Worm (Caenorhabditis elegans) whole organism, midembryonic: ENCODE data around the gene srw-42.

Experiments used
- T22C8.4 ChIP-seq: fragments of 200-800 bp; sonication (Bioruptor generic); IDR thresholded peaks from 2 replicates; pipeline ENCODE4 v1.3.6; 2022; ENCODE audit warnings: missing genetic modification characterization, missing compliant biosample characterization
- cog-1 ChIP-seq: sonication (generic microtip); optimal IDR thresholded peaks from 2 replicates; lab custom pipeline; 2016; ENCODE audit warnings: missing genetic modification characterization, missing compliant biosample characterization
- flt-1 ChIP-seq: fragments of 200-800 bp; sonication (Bioruptor generic); IDR thresholded peaks from 2 replicates; pipeline ENCODE4 v1.3.6; 2022; ENCODE audit warnings: missing genetic modification characterization, missing compliant biosample characterization
- klf-2 ChIP-seq: fragments of 200-800 bp; sonication (Bioruptor generic); conservative IDR thresholded peaks from 2 replicates; pipeline ENCODE4 v1.3.6; 2022; ENCODE audit warnings: missing genetic modification reagents, missing genetic modification characterization, missing compliant biosample characterization
- med-1 ChIP-seq: sonication (generic microtip); optimal IDR thresholded peaks from 2 replicates; lab custom pipeline; 2017; ENCODE audit warnings: missing genetic modification characterization, mild to moderate bottlenecking, missing compliant biosample characterization, antibody characterized with exemption, missing genetic modification reagents; ENCODE audit not compliant: insufficient read depth
- ref-1 ChIP-seq: fragments of 200-800 bp; sonication (Bioruptor generic); conservative IDR thresholded peaks from 2 replicates; pipeline ENCODE4 v1.3.6; 2022; ENCODE audit warnings: missing genetic modification reagents, missing genetic modification characterization, missing compliant biosample characterization
- tab-1 ChIP-seq: fragments of 200-800 bp; sonication (Bioruptor generic); IDR thresholded peaks from 2 replicates; pipeline ENCODE4 v1.3.6; 2022; ENCODE audit warnings: missing genetic modification characterization, missing compliant biosample characterization
- ztf-23 ChIP-seq: fragments of 200-800 bp; sonication (Bioruptor generic); IDR thresholded peaks from 2 replicates; pipeline ENCODE4 v1.3.6; 2022; ENCODE audit warnings: missing genetic modification reagents, missing genetic modification characterization, missing compliant biosample characterization
- ztf-29 ChIP-seq: fragments of 200-800 bp; sonication (Bioruptor generic); IDR thresholded peaks from 2 replicates; pipeline ENCODE4 v1.3.6; 2022; ENCODE audit warnings: missing genetic modification reagents, missing genetic modification characterization, missing compliant biosample characterization

The srw-42 gene

DNA sequence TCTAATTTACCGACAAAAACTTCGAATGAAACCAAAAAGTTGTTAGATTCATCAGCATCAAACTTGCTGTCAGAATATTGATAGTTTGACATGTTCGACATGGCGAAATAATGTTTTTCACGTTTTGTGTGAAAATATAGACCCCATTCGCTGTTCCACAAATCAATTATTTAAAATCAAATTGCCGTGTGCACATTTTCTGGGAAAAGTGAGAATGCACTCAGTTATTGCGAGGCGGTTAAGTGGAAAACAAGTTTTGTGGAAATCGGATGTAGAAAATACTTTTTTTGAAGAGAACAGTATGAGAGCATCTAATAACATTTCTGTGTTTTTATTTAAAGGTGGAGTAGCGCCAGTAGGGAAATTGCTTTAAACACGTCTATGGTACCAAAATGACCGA lies at the start of gene srw-42:
srw-42 (minus strand) TSS at position 101 of the 400 bp plus-strand sequence.
- no peak for TF ChIP-seq ztf-23 (GFP tag; lab: Robert Waterston, UW)
- no peak for TF ChIP-seq ref-1 (GFP tag; lab: Robert Waterston, UW)
- TF ChIP-seq ztf-29 (GFP tag; lab: Robert Waterston, UW) = no peak
- TF ChIP-seq tab-1 = no peak
- TF ChIP-seq flt-1 (GFP tag; lab: Robert Waterston, UW) = no peak
- no peak for TF ChIP-seq klf-2 (GFP tag; lab: Robert Waterston, UW)
- TF ChIP-seq med-1 (GFP tag; lab: Kevin White, UChicago) = no peak
- TF ChIP-seq T22C8.4 (GFP tag; lab: Robert Waterston, UW) = no peak

DNA sequence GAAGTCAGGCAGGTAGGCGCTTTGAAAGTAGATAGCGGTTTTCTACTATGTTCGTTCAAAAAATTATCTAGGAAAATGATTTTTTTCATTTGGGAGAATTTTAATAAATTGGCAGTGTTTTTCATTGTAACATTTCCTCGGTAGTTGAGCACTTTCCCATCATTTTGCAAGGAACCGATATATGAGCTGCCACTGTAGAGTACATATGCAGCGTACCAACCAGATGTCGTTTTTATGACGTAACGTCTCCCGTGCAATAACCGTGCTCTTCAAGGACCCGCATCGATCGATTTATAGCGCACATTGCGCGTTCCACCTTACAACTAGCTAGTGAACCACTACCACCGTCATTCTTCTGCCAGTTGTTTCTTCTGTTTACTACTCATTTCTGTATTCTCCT lies 48.5 kb upstream of the srw-42 start, which contains the start of gene T25E12.6:
T25E12.6 (plus strand) TSS at position 301 of the 400 bp plus-strand sequence.
- TF ChIP-seq ztf-29 (GFP tag; lab: Robert Waterston, UW) (no peak), flt-1 (GFP tag; lab: Robert Waterston, UW) (no peak)

DNA sequence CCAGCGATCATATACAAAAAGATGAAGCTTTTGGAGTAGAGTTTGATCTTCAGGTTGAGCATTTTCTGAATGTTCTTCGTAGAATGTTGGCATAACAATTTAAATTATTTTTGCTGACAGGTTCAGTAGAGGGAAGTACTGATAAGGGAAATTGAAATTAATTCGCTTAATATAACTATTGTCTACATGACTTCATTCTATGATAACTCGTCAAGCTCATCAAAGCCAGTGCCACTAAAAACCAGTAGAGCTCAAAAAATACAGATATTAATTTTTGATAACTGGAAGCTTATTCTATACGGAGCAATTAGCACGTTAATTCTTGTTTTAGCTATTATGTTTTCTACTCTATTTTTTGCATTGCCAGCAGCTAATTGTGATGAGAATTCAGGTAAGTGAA lies 45.5 kb upstream of the srw-42 start, which contains the start of the genes clec-29 and clec-39:
clec-29 (minus strand) TSS at position 101 of the 400 bp plus-strand sequence.
clec-39 (plus strand) TSS at position 169 of the 400 bp plus-strand sequence.
- TF ChIP-seq med-1 (GFP tag; lab: Kevin White, UChicago) = no peak
- TF ChIP-seq tab-1 = no peak

DNA sequence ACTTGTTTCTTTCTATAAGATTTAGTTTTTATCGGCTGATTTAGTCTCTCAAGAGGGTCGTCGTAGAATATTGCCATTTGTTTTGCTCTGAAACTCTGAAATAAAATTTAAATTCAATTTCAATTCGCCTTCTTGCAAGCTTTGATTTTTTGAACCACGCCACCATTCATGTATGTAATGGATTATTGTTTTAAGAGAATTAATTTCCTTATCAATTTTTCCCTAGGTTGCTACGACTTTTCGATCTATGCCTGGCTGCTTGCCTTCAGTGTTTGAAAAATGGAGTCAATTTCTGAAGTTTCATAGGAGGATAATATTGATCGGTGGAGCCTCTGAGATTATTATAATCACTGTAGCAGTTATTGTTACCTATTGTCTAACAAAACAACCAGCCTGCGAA lies 41.9 kb upstream of the srw-42 start, which contains the start of the genes clec-38 and clec-34:
clec-38 (minus strand) TSS at position 101 of the 400 bp plus-strand sequence.
clec-34 (plus strand) TSS at position 248 of the 400 bp plus-strand sequence.
- TF ChIP-seq ref-1 (GFP tag; lab: Robert Waterston, UW) (no peak), cog-1 (tag; lab: Kevin White, UChicago) (no peak)

DNA sequence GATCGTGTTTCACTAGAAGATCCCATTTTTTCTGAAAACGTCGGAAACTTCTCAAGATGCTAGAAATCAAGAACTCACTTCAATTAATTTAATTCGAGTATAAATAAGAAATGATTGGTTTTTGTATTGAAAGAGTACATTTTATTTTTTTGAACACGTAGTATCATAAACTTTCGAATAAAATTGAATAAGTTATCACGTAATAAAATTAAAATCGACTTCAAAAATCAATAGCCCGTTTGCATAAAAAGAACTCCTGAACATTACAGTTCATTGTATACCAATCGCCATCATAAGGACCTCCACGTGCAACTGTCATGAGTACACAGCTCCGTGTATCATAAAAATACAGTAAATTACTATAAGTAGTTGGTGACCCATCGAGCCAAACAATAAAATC lies 40.0 kb upstream of the srw-42 start, which contains the start of gene T25E12.16:
T25E12.16 (minus strand) TSS at position 101 of the 400 bp plus-strand sequence.
- TF ChIP-seq ztf-29 (GFP tag; lab: Robert Waterston, UW) (no peak), tab-1 (no peak), cog-1 (tag; lab: Kevin White, UChicago) (no peak)

DNA sequence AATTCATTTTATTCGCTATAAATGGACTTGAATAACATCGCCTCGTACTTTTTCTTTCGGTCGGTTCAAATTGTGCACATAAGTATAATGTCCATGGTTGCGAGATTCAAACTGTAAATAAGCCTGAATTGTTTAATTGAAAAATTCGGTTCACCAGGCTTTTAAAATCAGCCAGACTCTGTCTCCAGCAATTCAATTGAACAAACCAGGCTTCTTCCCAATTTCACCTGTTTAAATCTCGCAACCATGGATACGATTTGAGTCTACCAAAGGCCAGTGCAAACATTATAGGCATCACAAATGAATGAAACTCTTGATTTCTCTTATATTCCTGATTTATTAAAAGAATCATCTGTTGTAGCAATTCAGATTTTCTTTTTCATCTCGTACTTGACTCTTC lies 38.0 kb upstream of the srw-42 start, which contains the start of gene srz-100:
srz-100 (plus strand) TSS at position 301 of the 400 bp plus-strand sequence.
- no peak for TF ChIP-seq ztf-29 (GFP tag; lab: Robert Waterston, UW)
- TF ChIP-seq klf-2 (GFP tag; lab: Robert Waterston, UW) = no peak
- no peak for TF ChIP-seq T22C8.4 (GFP tag; lab: Robert Waterston, UW)
- TF ChIP-seq tab-1 = no peak
- no peak for TF ChIP-seq flt-1 (GFP tag; lab: Robert Waterston, UW)
- no peak for TF ChIP-seq ref-1 (GFP tag; lab: Robert Waterston, UW)
- TF ChIP-seq cog-1 (tag; lab: Kevin White, UChicago) = no peak

DNA sequence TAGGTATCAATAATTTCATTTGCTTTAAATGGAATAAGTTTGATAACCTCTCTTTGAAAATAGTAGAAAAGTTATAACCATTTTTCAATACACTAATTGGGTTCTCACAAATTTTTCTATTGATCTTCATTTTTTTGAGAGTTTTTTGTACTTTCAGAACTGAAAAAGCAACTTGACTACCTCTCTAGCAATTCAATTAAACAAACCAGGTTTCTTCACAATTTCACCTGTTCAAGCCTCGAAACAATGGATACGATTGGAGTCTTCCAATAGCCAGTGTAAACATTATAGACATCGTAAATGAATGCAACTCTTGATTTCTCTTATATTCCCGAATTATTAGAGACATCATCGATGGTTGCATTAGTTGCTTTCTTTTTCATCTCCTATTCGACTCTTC lies 36.3 kb upstream of the srw-42 start, which contains the start of gene srz-99:
srz-99 (plus strand) TSS at position 301 of the 400 bp plus-strand sequence.
- TF ChIP-seq T22C8.4 (GFP tag; lab: Robert Waterston, UW) = no peak
- TF ChIP-seq flt-1 (GFP tag; lab: Robert Waterston, UW) = no peak
- no peak for TF ChIP-seq ztf-23 (GFP tag; lab: Robert Waterston, UW)
- TF ChIP-seq med-1 (GFP tag; lab: Kevin White, UChicago) = no peak
- TF ChIP-seq cog-1 (tag; lab: Kevin White, UChicago) = no peak
- no peak for TF ChIP-seq tab-1
- no peak for TF ChIP-seq ref-1 (GFP tag; lab: Robert Waterston, UW)
- TF ChIP-seq klf-2 (GFP tag; lab: Robert Waterston, UW) = no peak
- no peak for TF ChIP-seq ztf-29 (GFP tag; lab: Robert Waterston, UW)

DNA sequence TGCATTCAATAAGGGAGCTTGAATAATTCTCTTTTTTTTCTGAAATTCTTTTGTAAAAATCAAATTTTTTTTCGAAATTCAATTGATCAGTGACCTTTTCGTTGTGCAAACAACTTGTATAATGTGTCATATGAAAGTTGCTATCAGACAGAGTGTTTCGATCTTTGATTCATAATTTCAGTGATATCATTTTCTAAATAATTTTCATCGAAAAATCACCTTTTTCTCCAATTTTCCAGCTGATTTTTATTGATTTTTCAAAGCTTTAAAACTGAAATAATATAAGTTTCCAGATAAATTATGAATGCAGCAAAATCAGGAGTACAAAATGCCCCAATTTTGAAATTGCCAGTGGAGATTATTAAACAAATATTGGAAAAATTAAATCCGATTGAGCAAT lies 34.8 kb upstream of the srw-42 start, which contains the start of gene fbxa-127:
fbxa-127 (plus strand) TSS at position 301 of the 400 bp plus-strand sequence.
- no peak for TF ChIP-seq T22C8.4 (GFP tag; lab: Robert Waterston, UW)
- no peak for TF ChIP-seq klf-2 (GFP tag; lab: Robert Waterston, UW)
- no peak for TF ChIP-seq ztf-23 (GFP tag; lab: Robert Waterston, UW)
- no peak for TF ChIP-seq ref-1 (GFP tag; lab: Robert Waterston, UW)
- TF ChIP-seq ztf-29 (GFP tag; lab: Robert Waterston, UW) = no peak
- TF ChIP-seq cog-1 (tag; lab: Kevin White, UChicago) = no peak
- no peak for TF ChIP-seq med-1 (GFP tag; lab: Kevin White, UChicago)

DNA sequence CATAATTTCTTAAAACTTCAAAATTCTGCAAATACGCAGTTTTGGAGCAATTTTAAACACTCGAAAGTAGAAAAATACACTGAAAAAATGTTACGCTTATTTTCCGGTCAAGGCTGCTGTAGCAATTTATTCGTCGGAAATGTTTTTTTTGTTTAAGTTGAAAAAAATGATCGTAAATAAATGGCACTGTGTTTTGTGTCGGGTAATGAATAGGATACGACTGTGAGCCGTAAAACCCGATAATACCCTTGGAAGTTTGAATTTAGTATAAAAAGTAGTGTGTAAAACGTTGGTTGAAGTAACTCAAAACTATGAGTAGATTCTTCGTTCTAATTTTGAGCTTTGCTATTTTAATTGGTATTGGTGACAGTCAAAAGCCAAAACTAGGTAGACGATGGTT lies 33.3 kb upstream of the srw-42 start, which contains the start of gene T25E12.14:
T25E12.14 (plus strand) TSS at position 301 of the 400 bp plus-strand sequence.
- TF ChIP-seq ref-1 (GFP tag; lab: Robert Waterston, UW) = no peak

DNA sequence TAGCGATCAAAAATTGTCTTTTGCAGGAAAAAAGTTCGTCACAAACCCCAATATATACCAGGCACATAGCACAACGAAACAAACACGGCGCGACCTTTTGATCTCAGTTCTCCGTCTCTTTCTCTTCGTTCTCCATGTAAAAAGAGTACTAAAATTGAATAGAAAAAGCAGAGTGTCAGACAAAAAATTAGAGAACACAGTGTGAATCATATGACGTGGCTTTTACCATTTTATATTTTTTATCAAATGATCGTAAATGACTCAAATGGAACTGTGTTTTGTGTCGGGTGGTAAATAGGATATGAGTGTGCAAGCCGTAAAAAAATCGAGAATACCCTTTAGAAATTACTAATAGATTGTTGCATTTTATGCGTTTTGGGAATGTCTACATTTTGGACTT lies 32.3 kb upstream of the srw-42 start:
- no peak for TF ChIP-seq med-1 (GFP tag; lab: Kevin White, UChicago)
- no peak for TF ChIP-seq T22C8.4 (GFP tag; lab: Robert Waterston, UW)
- TF ChIP-seq ref-1 (GFP tag; lab: Robert Waterston, UW) = no peak
- TF ChIP-seq flt-1 (GFP tag; lab: Robert Waterston, UW) = no peak
- no peak for TF ChIP-seq klf-2 (GFP tag; lab: Robert Waterston, UW)
- TF ChIP-seq ztf-29 (GFP tag; lab: Robert Waterston, UW) = no peak
- no peak for TF ChIP-seq ztf-23 (GFP tag; lab: Robert Waterston, UW)
- TF ChIP-seq cog-1 (tag; lab: Kevin White, UChicago) = no peak
- no peak for TF ChIP-seq tab-1
